Fruit fly (Drosophila melanogaster) whole organism, wandering third instar larva: ENCODE results near the gene Cul6.

Source experiments
- Abd-B ChIP-seq: fragments of >200 bp; optimal IDR thresholded peaks from 2 replicates; lab custom pipeline; 2017; ENCODE audit warnings: missing biosample characterization, missing genetic modification characterization
- CG32264 ChIP-seq: fragments of 200-800 bp; sonication (Bioruptor generic); optimal IDR thresholded peaks from 2 replicates; lab custom pipeline; 2016; ENCODE audit warnings: missing biosample characterization, missing genetic modification characterization
- CrebA ChIP-seq: fragments of 200-800 bp; sonication (Bioruptor generic); optimal IDR thresholded peaks from 2 replicates; lab custom pipeline; 2016; ENCODE audit warnings: missing biosample characterization, mild to moderate bottlenecking, missing genetic modification characterization, borderline replicate concordance
- Dfd ChIP-seq: fragments of >200 bp; optimal IDR thresholded peaks from 2 replicates; lab custom pipeline; 2017; ENCODE audit warnings: missing biosample characterization, missing genetic modification characterization
- GATAd ChIP-seq: sonication (Bioruptor generic); optimal IDR thresholded peaks from 2 replicates; lab custom pipeline; 2016; ENCODE audit warnings: missing biosample characterization, missing genetic modification characterization
- HLH106 ChIP-seq: fragments of 200-800 bp; optimal IDR thresholded peaks from 3 replicates; lab custom pipeline; 2019; ENCODE audit warnings: missing biosample characterization, mild to moderate bottlenecking, missing genetic modification characterization, moderate library complexity
- Hnf4 ChIP-seq: fragments of 200-800 bp; sonication (Bioruptor generic); optimal IDR thresholded peaks from 2 replicates; lab custom pipeline; 2016; ENCODE audit warnings: missing biosample characterization, mild to moderate bottlenecking, missing genetic modification characterization
- Hr83 ChIP-seq: fragments of 200-300 bp; sonication (Bioruptor generic); optimal IDR thresholded peaks from 2 replicates; lab custom pipeline; 2016; ENCODE audit warnings: missing biosample characterization, mild to moderate bottlenecking, missing genetic modification characterization, moderate library complexity; ENCODE audit not compliant: poor library complexity, severe bottlenecking
- Jra ChIP-seq: sonication (Bioruptor generic); optimal IDR thresholded peaks from 2 replicates; lab custom pipeline; 2016; ENCODE audit warnings: missing biosample characterization, missing genetic modification characterization
- Mio ChIP-seq: sonication (Bioruptor generic); optimal IDR thresholded peaks from 2 replicates; lab custom pipeline; 2016; ENCODE audit warnings: missing biosample characterization, missing genetic modification characterization
- Myc ChIP-seq: fragments of >200 bp; optimal IDR thresholded peaks from 2 replicates; lab custom pipeline; 2017
- N ChIP-seq: fragments of >200 bp; optimal IDR thresholded peaks from 2 replicates; lab custom pipeline; 2018; ENCODE audit warnings: missing biosample characterization, missing external identifiers, missing genetic modification characterization
- OdsH ChIP-seq: fragments of 200-800 bp; sonication (Bioruptor generic); optimal IDR thresholded peaks from 2 replicates; lab custom pipeline; 2016; ENCODE audit warnings: missing biosample characterization, mild to moderate bottlenecking, missing genetic modification characterization
- Rel ChIP-seq, 2 experiments: fragments of 200-800 bp; sonication (Bioruptor generic) in 1 of 2; optimal IDR thresholded peaks; 2 replicates in 1 of 2; 3 replicates in 1 of 2; lab custom pipeline; 2016 to 2019; ENCODE audit warnings: mild to moderate bottlenecking in 2 of 2, missing biosample characterization in 2 of 2, missing genetic modification characterization in 2 of 2, moderate library complexity in 1 of 2
- Vsx2 ChIP-seq: fragments of 200-300, 225-300 bp; sonication (Bioruptor generic); optimal IDR thresholded peaks from 2 replicates; lab custom pipeline; 2018; ENCODE audit warnings: missing biosample characterization, missing genetic modification characterization; ENCODE audit not compliant: partially characterized antibody
- br ChIP-seq: fragments of 200-800 bp; sonication (Bioruptor generic); optimal IDR thresholded peaks from 2 replicates; lab custom pipeline; 2016; ENCODE audit warnings: missing biosample characterization, missing genetic modification characterization
- brk ChIP-seq: fragments of 200-800 bp; sonication (Bioruptor generic); optimal IDR thresholded peaks from 2 replicates; lab custom pipeline; 2016; ENCODE audit warnings: missing biosample characterization, mild to moderate bottlenecking, missing genetic modification characterization
- dl ChIP-seq, 2 experiments: fragments of 175-275, 200-275 bp in 1 of 2; fragments of 200-275 bp in 1 of 2; sonication (Bioruptor generic); optimal IDR thresholded peaks; lab custom pipeline; 2018; ENCODE audit warnings: mild to moderate bottlenecking in 2 of 2, missing biosample characterization in 2 of 2, missing genetic modification characterization in 2 of 2, moderate library complexity in 2 of 2; ENCODE audit not compliant: partially characterized antibody in 2 of 2, insufficient read depth in 1 of 2
- dmrt93B ChIP-seq: fragments of 200-800 bp; sonication (Bioruptor generic); optimal IDR thresholded peaks from 2 replicates; lab custom pipeline; 2018; ENCODE audit warnings: missing biosample characterization, mild to moderate bottlenecking, missing genetic modification characterization
- dsf ChIP-seq: sonication (Bioruptor generic); optimal IDR thresholded peaks from 2 replicates; lab custom pipeline; 2016; ENCODE audit warnings: missing biosample characterization, missing genetic modification characterization, borderline replicate concordance
- ey ChIP-seq: fragments of 200-800 bp; sonication (Bioruptor generic); optimal IDR thresholded peaks from 2 replicates; lab custom pipeline; 2016; ENCODE audit warnings: missing biosample characterization, missing genetic modification characterization
- foxo ChIP-seq, 2 experiments: fragments of 200-800 bp; sonication (Bioruptor generic); optimal IDR thresholded peaks; 2 replicates in 1 of 2; 3 replicates in 1 of 2; lab custom pipeline; 2016 to 2017; ENCODE audit warnings: missing biosample characterization in 2 of 2, missing genetic modification characterization in 2 of 2
- fru ChIP-seq: fragments of 200-800 bp; sonication (Bioruptor generic); optimal IDR thresholded peaks from 3 replicates; lab custom pipeline; 2016; ENCODE audit warnings: missing biosample characterization, mild to moderate bottlenecking, missing genetic modification characterization
- h ChIP-seq: fragments of 200-800 bp; sonication (Bioruptor generic); optimal IDR thresholded peaks from 3 replicates; lab custom pipeline; 2016; ENCODE audit warnings: missing biosample characterization, mild to moderate bottlenecking, missing genetic modification characterization
- jim ChIP-seq: fragments of 175-275, 200-325 bp; sonication (Bioruptor generic); optimal IDR thresholded peaks from 2 replicates; lab custom pipeline; 2016; ENCODE audit warnings: missing biosample characterization, mild to moderate bottlenecking, missing genetic modification characterization
- lola ChIP-seq: fragments of >200 bp; optimal IDR thresholded peaks from 2 replicates; lab custom pipeline; 2017; ENCODE audit warnings: missing biosample characterization, missing genetic modification characterization
- pan ChIP-seq: fragments of >200 bp; optimal IDR thresholded peaks from 2 replicates; lab custom pipeline; 2017
- rgr ChIP-seq: fragments of 200-800 bp; sonication (Bioruptor generic); optimal IDR thresholded peaks from 3 replicates; lab custom pipeline; 2016; ENCODE audit warnings: missing biosample characterization, mild to moderate bottlenecking, missing genetic modification characterization
- sv ChIP-seq: fragments of 200-800 bp; sonication (Bioruptor generic); optimal IDR thresholded peaks from 3 replicates; lab custom pipeline; 2016; ENCODE audit warnings: missing biosample characterization, missing genetic modification characterization
- tai ChIP-seq: sonication (Bioruptor generic); optimal IDR thresholded peaks from 2 replicates; lab custom pipeline; 2016; ENCODE audit warnings: missing biosample characterization, missing genetic modification characterization
- usp ChIP-seq: fragments of >200 bp; optimal IDR thresholded peaks from 2 replicates; lab custom pipeline; 2017; ENCODE audit warnings: missing biosample characterization, missing genetic modification characterization
- woc ChIP-seq: sonication (Bioruptor generic); optimal IDR thresholded peaks from 2 replicates; lab custom pipeline; 2016; ENCODE audit warnings: missing biosample characterization, mild to moderate bottlenecking, missing genetic modification characterization

The Cul6 gene

dm6 chr3L:12994835-12995234 is 16.6 kb downstream of the Cul6 start, which contains the start of gene CG11262:
CG11262 (plus strand) TSS chr3L:12995135.
- TF ChIP-seq Abd-B (GFP tag; lab: Kevin White, UChicago) (no peak), brk (GFP tag; lab: Kevin White, UChicago) (no peak), jim (GFP tag; lab: Kevin White, UChicago) (no peak), dsf (GFP tag; lab: Kevin White, UChicago) (no peak), woc (GFP tag; lab: Kevin White, UChicago) (no peak), GATAd (GFP tag; lab: Kevin White, UChicago) (no peak), CrebA (GFP tag; lab: Kevin White, UChicago) (no peak), sv (GFP tag; lab: Kevin White, UChicago) (no peak), Rel (GFP tag; optimal IDR thresholded peaks at IDR 0.05; lab: Kevin White, UChicago) (no peak), Rel (tag; optimal IDR thresholded peaks at IDR 0.05; lab: Kevin White, UChicago) (no peak), lola (GFP tag; lab: Kevin White, UChicago) (no peak), ey (no peak), CG32264 (GFP tag; lab: Kevin White, UChicago) (no peak), Hnf4 (GFP tag; lab: Kevin White, UChicago) (no peak), HLH106 (no peak), pan (no peak)

DNA sequence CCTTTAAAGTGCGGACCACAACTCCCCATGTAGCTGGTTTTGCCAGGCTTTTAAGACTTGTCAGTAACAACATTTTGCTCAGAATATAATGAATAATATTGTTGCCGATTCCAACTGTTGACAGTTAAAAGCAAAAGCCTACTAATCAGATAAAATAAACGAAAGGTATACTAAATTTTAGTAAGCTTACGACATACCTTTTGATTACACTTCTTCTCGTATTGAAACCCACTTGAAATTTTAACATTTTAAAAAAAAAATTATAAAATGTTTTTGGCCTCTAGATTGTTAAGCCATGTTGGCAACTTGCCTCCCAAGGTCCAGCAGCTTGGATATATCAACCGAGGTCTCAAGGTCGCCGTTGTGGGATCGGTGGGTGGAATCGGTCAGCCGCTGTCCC is 39.2 kb downstream of the Cul6 start, which contains the start of the genes CG10748 and CG10749:
TSS of gene CG10748 (minus strand) at position 101 of the 400 bp plus-strand sequence.
TSS of gene CG10749 (plus strand) at position 216 of the 400 bp plus-strand sequence.
- TF ChIP-seq Mio (GFP tag; lab: Kevin White, UChicago) (no peak), jim (GFP tag; lab: Kevin White, UChicago) (no peak), lola (GFP tag; lab: Kevin White, UChicago) (no peak), OdsH (GFP tag; lab: Kevin White, UChicago) (no peak), ey (no peak), usp (GFP tag; lab: Kevin White, UChicago) (no peak), Rel (GFP tag; optimal IDR thresholded peaks at IDR 0.05; lab: Kevin White, UChicago) (no peak), Rel (tag; optimal IDR thresholded peaks at IDR 0.05; lab: Kevin White, UChicago) (no peak), CrebA (GFP tag; lab: Kevin White, UChicago) (no peak), foxo (GFP tag; optimal IDR thresholded peaks at IDR 0.05; lab: Kevin White, UChicago) (no peak), h (GFP tag; lab: Kevin White, UChicago) (no peak), br (GFP tag; lab: Kevin White, UChicago) (no peak), GATAd (GFP tag; lab: Kevin White, UChicago) (no peak), Myc (lab: Kevin White, UChicago) (no peak), dmrt93B (GFP tag; lab: Kevin White, UChicago) (no peak), Vsx2 (GFP tag; lab: Kevin White, UChicago) (no peak), pan (no peak), Jra (GFP tag; lab: Kevin White, UChicago) (no peak), fru (GFP tag; lab: Kevin White, UChicago) (no peak), Abd-B (GFP tag; lab: Kevin White, UChicago) (no peak)
- TF ChIP-seq, all 38 proteins: peak for 0

dm6 chr3L:12967633-12968032 is 43.9 kb downstream of the Cul6 start, which contains the start of gene Or69a:
Or69a (minus strand) TSS chr3L:12967733.
- TF ChIP-seq rgr (GFP tag; lab: Kevin White, UChicago) (no peak), usp (GFP tag; lab: Kevin White, UChicago) (no peak), tai (no peak), HLH106 (no peak), Dfd (no peak), dl (GFP tag; optimal IDR thresholded peaks at IDR 0.05; lab: Kevin White, UChicago; ENCODE audit: insufficient read depth in 1 of 2, partially characterized antibody in 2 of 2) (no peak), Jra (GFP tag; lab: Kevin White, UChicago) (no peak), sv (GFP tag; lab: Kevin White, UChicago) (no peak), br (GFP tag; lab: Kevin White, UChicago) (no peak), Hr83 (GFP tag; lab: Kevin White, UChicago) (no peak), Vsx2 (GFP tag; lab: Kevin White, UChicago) (no peak), ey (no peak), N (no peak), dmrt93B (GFP tag; lab: Kevin White, UChicago) (no peak)
